Fruit fly (Drosophila melanogaster): ENCODE results near the gene wnd.

wnd gene

DNA sequence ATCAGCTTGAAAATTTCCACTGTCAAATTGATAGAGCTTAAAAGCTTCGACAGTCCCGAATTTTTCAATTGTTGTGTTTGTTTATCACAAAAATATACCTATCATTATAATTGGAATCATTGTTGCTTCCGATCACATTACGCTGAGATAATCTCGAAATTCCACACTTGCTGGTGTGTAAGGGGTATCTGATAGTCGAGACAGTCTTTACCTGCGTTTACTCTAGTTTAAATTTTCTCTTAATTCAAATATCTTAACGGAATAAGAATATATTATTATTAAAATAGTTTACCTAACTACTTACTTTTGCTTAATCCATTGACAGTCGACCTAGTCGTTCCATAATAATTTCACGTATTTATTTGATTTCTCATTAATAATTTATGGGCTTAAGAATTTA is 14.5 kb upstream of the wnd start (continued):
- TF ChIP-seq CG13287 (GFP tag; IDR thresholded peaks at IDR 0.05; ENCODE audit: partially characterized antibody) (peak; percentile 40; the same call in 1 of the 2 replicates), gcm2 (GFP tag; optimal IDR thresholded peaks at IDR 0.05) (no peak), prd (optimal IDR thresholded peaks at IDR 0.05) (no peak), prd (GFP tag; IDR thresholded peaks at IDR 0.05) (no peak), CG8765 (GFP tag; IDR thresholded peaks at IDR 0.05) (no peak), CG7963 (GFP tag; IDR thresholded peaks at IDR 0.05; ENCODE audit: partially characterized antibody) (peak; percentile 72), danr (GFP tag; IDR thresholded peaks at IDR 0.05) (no peak), kah (GFP tag; optimal IDR thresholded peaks at IDR 0.05) (no peak), CG2202 (tag; optimal IDR thresholded peaks at IDR 0.05) (no peak), CG10543 (GFP tag; optimal IDR thresholded peaks at IDR 0.05) (no peak), CG14860 (GFP tag; IDR thresholded peaks at IDR 0.05; ENCODE audit: partially characterized antibody) (peak; percentile 74), sqz (GFP tag; optimal IDR thresholded peaks at IDR 0.05) (no peak), Jarid2 (GFP tag; optimal IDR thresholded peaks at IDR 0.05) (no peak), HLH4C (GFP tag; IDR thresholded peaks at IDR 0.05; ENCODE audit: partially characterized antibody) (peak; percentile 92), CG3281 (GFP tag; optimal IDR thresholded peaks at IDR 0.05) (no peak), CG7839 (tag; optimal IDR thresholded peaks at IDR 0.05) (no peak), CG31365 (tag; optimal IDR thresholded peaks at IDR 0.05) (no peak), caup (GFP tag; optimal IDR thresholded peaks at IDR 0.05; ENCODE audit: severe bottlenecking) (no peak), pho (GFP tag; optimal IDR thresholded peaks at IDR 0.05) (no peak), Vsx1 (GFP tag; optimal IDR thresholded peaks at IDR 0.05) (no peak), vnd (GFP tag; IDR thresholded peaks at IDR 0.05; ENCODE audit: partially characterized antibody) (peak; percentile 54), CG15479 (GFP tag; optimal IDR thresholded peaks at IDR 0.05) (no peak), hb (GFP tag; IDR thresholded peaks at IDR 0.05; ENCODE audit: partially characterized antibody) (peak; percentile 69; the same call in 2 of the 3 replicates), knrl (GFP tag; IDR thresholded peaks at IDR 0.05; ENCODE audit: partially characterized antibody) (no peak), salm (tag; optimal IDR thresholded peaks at IDR 0.05) (no peak), inv (GFP tag; IDR thresholded peaks at IDR 0.05; ENCODE audit: partially characterized antibody) (peak; percentile 37; the same call in 1 of the 2 replicates), eve (GFP tag; optimal IDR thresholded peaks at IDR 0.05) (peak in 1 of 2 experiments; percentile 33), disco-r (GFP tag; optimal IDR thresholded peaks at IDR 0.05) (no peak), CG9817 (tag; optimal IDR thresholded peaks at IDR 0.05) (no peak), Deaf1 (tag; optimal IDR thresholded peaks at IDR 0.05) (no peak), ato (GFP tag; IDR thresholded peaks at IDR 0.05; ENCODE audit: partially characterized antibody) (0 out of 2 replicates have a peak, but pooled peaks have one; percentile 26), CG10979 (tag; optimal IDR thresholded peaks at IDR 0.05) (no peak), nerfin-2 (GFP tag; IDR thresholded peaks at IDR 0.05; ENCODE audit: partially characterized antibody) (peak; percentile 74; the same call in 1 of the 2 replicates), Dfd (GFP tag; optimal IDR thresholded peaks at IDR 0.05) (no peak), rib (GFP tag; IDR thresholded peaks at IDR 0.05) (no peak), Asciz (GFP tag; optimal IDR thresholded peaks at IDR 0.05) (no peak), CG8924 (tag; optimal IDR thresholded peaks at IDR 0.05) (no peak), CG16813 (GFP tag; IDR thresholded peaks at IDR 0.05; ENCODE audit: partially characterized antibody) (peak; percentile 73), tna (GFP tag; IDR thresholded peaks at IDR 0.05; ENCODE audit: partially characterized antibody) (peak; percentile 83), Ets97D (GFP tag; optimal IDR thresholded peaks at IDR 0.05) (no peak), zen2 (GFP tag; IDR thresholded peaks at IDR 0.05; ENCODE audit: partially characterized antibody) (peak; percentile 45; the same call in 1 of the 3 replicates), bbx (GFP tag; IDR thresholded peaks at IDR 0.05; ENCODE audit: partially characterized antibody) (no peak; the same call in 1 of the 2 replicates), mld (GFP tag; IDR thresholded peaks at IDR 0.05; ENCODE audit: partially characterized antibody) (peak; percentile 79), CG7987 (GFP tag; optimal IDR thresholded peaks at IDR 0.05) (no peak), D19B (GFP tag; optimal IDR thresholded peaks at IDR 0.05) (peak; percentile 90), CG34224 (GFP tag; IDR thresholded peaks at IDR 0.05; ENCODE audit: partially characterized antibody) (peak; percentile 20; the same call in 1 of the 3 replicates), CG3163 (GFP tag; optimal IDR thresholded peaks at IDR 0.05) (no peak)

All from whole organism, embryonic.